Worm (Caenorhabditis elegans): ENCODE measurements around the gene rack-1.

- TF ChIP-seq him-1 (tag; optimal IDR thresholded peaks at IDR 0.05): no peak
- TF ChIP-seq W03F9.2 (tag; optimal IDR thresholded peaks at IDR 0.05): no peak
- TF ChIP-seq dao-5 (tag; optimal IDR thresholded peaks at IDR 0.05): no peak
Measured at ce11 chrIV:10214811-10215210, 38.3 kb downstream of the rack-1 start, which contains the start of gene abt-1.
